Worm (Caenorhabditis elegans): ENCODE measurements around the gene E01G6.1.
"Not testable (repeated sequence)": the region's sequence is repeated elsewhere in the genome, so short reads cannot be mapped to it uniquely, and the experiment has no call there.

The E01G6.1 gene

ce11 chrX:12308045-12308499 is 47.4 kb downstream of the E01G6.1 start, which contains the start of gene F17A2.16:
Gene F17A2.16, plus strand, starts transcription at chrX:12308449.
- TF ChIP-seq drap-1 (GFP tag; optimal IDR thresholded peaks at IDR 0.05); elt-3 (tag; optimal IDR thresholded peaks at IDR 0.05); lin-32 (GFP tag; optimal IDR thresholded peaks at IDR 0.05): not testable (repeated sequence)

ce11 chrX:12313779-12314178 is 53.1 kb downstream of the E01G6.1 start:
- TF ChIP-seq zip-8 (tag; optimal IDR thresholded peaks at IDR 0.05) (no peak), unc-62 (GFP tag; optimal IDR thresholded peaks at IDR 0.05) (no peak), lin-32 (GFP tag; optimal IDR thresholded peaks at IDR 0.05) (no peak), mab-5 (tag; optimal IDR thresholded peaks at IDR 0.05) (no peak), lin-13 (tag; optimal IDR thresholded peaks at IDR 0.05) (no peak), sem-2 (GFP tag; optimal IDR thresholded peaks at IDR 0.05) (no peak), pha-4 (tag; optimal IDR thresholded peaks at IDR 0.05) (no peak), ceh-39 (tag; optimal IDR thresholded peaks at IDR 0.05) (no peak)

ce11 chrX:12314395-12314794 is 53.7 kb downstream of the E01G6.1 start:
- TF ChIP-seq lin-13 (tag; optimal IDR thresholded peaks at IDR 0.05) (no peak), drap-1 (GFP tag; optimal IDR thresholded peaks at IDR 0.05) (no peak), mep-1 (tag; optimal IDR thresholded peaks at IDR 0.05) (no peak), bed-3 (GFP tag; optimal IDR thresholded peaks at IDR 0.05) (no peak), nhr-28 (tag; optimal IDR thresholded peaks at IDR 0.05) (no peak), M03D4.4 (tag; optimal IDR thresholded peaks at IDR 0.05) (no peak), elt-1 (tag; optimal IDR thresholded peaks at IDR 0.05; ENCODE audit: borderline replicate concordance, insufficient read depth) (no peak), pha-4 (tag; optimal IDR thresholded peaks at IDR 0.05) (no peak), sem-2 (GFP tag; optimal IDR thresholded peaks at IDR 0.05) (no peak), lsy-2 (tag; optimal IDR thresholded peaks at IDR 0.05) (no peak), ces-1 (GFP tag; optimal IDR thresholded peaks at IDR 0.05) (no peak), blmp-1 (tag; optimal IDR thresholded peaks at IDR 0.05) (no peak)

ce11 chrX:12315268-12315667 is 54.6 kb downstream of the E01G6.1 start, which contains the start of gene xtr-2:
Gene xtr-2, plus strand, starts transcription at chrX:12315568.
- no peak for TF ChIP-seq snpc-4 (tag; optimal IDR thresholded peaks at IDR 0.05)
- no peak for TF ChIP-seq nhr-76 (tag; optimal IDR thresholded peaks at IDR 0.05)
- TF ChIP-seq pha-4 (tag; optimal IDR thresholded peaks at IDR 0.05) = no peak
- TF ChIP-seq lin-13 (tag; optimal IDR thresholded peaks at IDR 0.05) = no peak
